Worm (Caenorhabditis elegans) whole organism, late embryonic: ENCODE data around the gene C27F2.10.
A peak's percentile ranks its signal among the peaks of the same experiment; 100 is the strongest.

Source experiments
- C08G9.2 ChIP-seq: sonication (generic microtip); optimal IDR thresholded peaks from 2 replicates; lab custom pipeline; 2016; ENCODE audit warnings: mild to moderate bottlenecking, missing genetic modification characterization, moderate library complexity, missing compliant biosample characterization
- C38D4.7 ChIP-seq: fragments of 200-800 bp; sonication (Bioruptor generic); optimal IDR thresholded peaks from 2 replicates; lab custom pipeline; 2018; ENCODE audit warnings: mild to moderate bottlenecking, missing genetic modification characterization, moderate library complexity, missing compliant biosample characterization
- K02D7.2 ChIP-seq: sonication (generic microtip); optimal IDR thresholded peaks from 2 replicates; lab custom pipeline; 2017; ENCODE audit warnings: mild to moderate bottlenecking, missing genetic modification characterization, missing compliant biosample characterization
- K09A11.1 ChIP-seq: sonication (generic microtip); optimal IDR thresholded peaks from 2 replicates; lab custom pipeline; 2017; ENCODE audit warnings: antibody characterized with exemption, mild to moderate bottlenecking, missing genetic modification characterization, missing compliant biosample characterization; ENCODE audit not compliant: insufficient read depth
- ahr-1 ChIP-seq: sonication (generic microtip); optimal IDR thresholded peaks from 2 replicates; lab custom pipeline; 2016; ENCODE audit warnings: missing genetic modification characterization, missing compliant biosample characterization
- ceh-14 ChIP-seq: sonication (generic microtip); optimal IDR thresholded peaks from 2 replicates; lab custom pipeline; 2016; ENCODE audit warnings: missing genotype, missing genetic modification characterization, missing compliant biosample characterization
- ceh-18 ChIP-seq: sonication (generic microtip); optimal IDR thresholded peaks from 2 replicates; lab custom pipeline; 2016; ENCODE audit warnings: missing genetic modification characterization, missing compliant biosample characterization
- ceh-2 ChIP-seq: sonication (generic microtip); optimal IDR thresholded peaks from 2 replicates; lab custom pipeline; 2016; ENCODE audit warnings: missing genotype, missing genetic modification characterization, missing compliant biosample characterization
- ceh-24 ChIP-seq: sonication (generic microtip); optimal IDR thresholded peaks from 2 replicates; lab custom pipeline; 2016; ENCODE audit warnings: mild to moderate bottlenecking, missing genetic modification characterization, missing compliant biosample characterization
- ceh-30 ChIP-seq: fragments of 150-350 bp; optimal IDR thresholded peaks from 2 replicates; lab custom pipeline; 2014; ENCODE audit warnings: missing biosample characterization, missing genetic modification characterization
- ceh-31 ChIP-seq: sonication (generic microtip); optimal IDR thresholded peaks from 2 replicates; lab custom pipeline; 2016; ENCODE audit warnings: missing genetic modification characterization, missing compliant biosample characterization
- ceh-45 ChIP-seq: fragments of 200-800 bp; sonication (Bioruptor generic); IDR thresholded peaks from 2 replicates; pipeline ENCODE4 v1.3.6; 2022; ENCODE audit warnings: missing genetic modification reagents, missing genetic modification characterization, missing compliant biosample characterization
- ceh-48 ChIP-seq: sonication (generic microtip); optimal IDR thresholded peaks from 2 replicates; lab custom pipeline; 2016; ENCODE audit warnings: missing genetic modification characterization, inconsistent platforms, missing compliant biosample characterization
- ceh-9 ChIP-seq: sonication (generic microtip); optimal IDR thresholded peaks from 2 replicates; lab custom pipeline; 2016; ENCODE audit warnings: mild to moderate bottlenecking, missing genetic modification characterization, inconsistent platforms, missing compliant biosample characterization
- dmd-4 ChIP-seq: sonication (generic microtip); optimal IDR thresholded peaks from 2 replicates; lab custom pipeline; 2016; ENCODE audit warnings: borderline replicate concordance, missing genetic modification characterization, missing compliant biosample characterization
- elt-2 ChIP-seq: sonication (generic microtip); optimal IDR thresholded peaks from 2 replicates; lab custom pipeline; 2016; ENCODE audit warnings: missing genetic modification reagents, missing genetic modification characterization, missing compliant biosample characterization
- elt-4 ChIP-seq: sonication (generic microtip); optimal IDR thresholded peaks from 2 replicates; lab custom pipeline; 2016; ENCODE audit warnings: missing genetic modification characterization, missing compliant biosample characterization
- ets-4 ChIP-seq: sonication (generic microtip); optimal IDR thresholded peaks from 2 replicates; lab custom pipeline; 2016; ENCODE audit warnings: missing genetic modification characterization, missing compliant biosample characterization
- fax-1 ChIP-seq: sonication (generic microtip); optimal IDR thresholded peaks from 2 replicates; lab custom pipeline; 2016; ENCODE audit warnings: missing genotype, missing genetic modification characterization, missing compliant biosample characterization
- fkh-6 ChIP-seq: sonication (generic microtip); optimal IDR thresholded peaks from 2 replicates; lab custom pipeline; 2016; ENCODE audit warnings: missing genetic modification characterization, missing compliant biosample characterization
- gmeb-2 ChIP-seq: sonication (generic microtip); optimal IDR thresholded peaks from 2 replicates; lab custom pipeline; 2016; ENCODE audit warnings: missing genetic modification characterization, inconsistent platforms, missing compliant biosample characterization
- hlh-13 ChIP-seq: fragments of 200-800 bp; sonication (Bioruptor generic); optimal IDR thresholded peaks from 2 replicates; lab custom pipeline; 2018; ENCODE audit warnings: mild to moderate bottlenecking, missing genetic modification characterization, missing compliant biosample characterization
- hlh-30 ChIP-seq: sonication (generic microtip); optimal IDR thresholded peaks from 2 replicates; lab custom pipeline; 2017; ENCODE audit warnings: antibody characterized with exemption, missing genetic modification characterization, missing compliant biosample characterization; ENCODE audit not compliant: insufficient read depth
- hlh-6 ChIP-seq: sonication (generic microtip); optimal IDR thresholded peaks from 2 replicates; lab custom pipeline; 2016; ENCODE audit warnings: missing genotype, missing genetic modification characterization, missing compliant biosample characterization
- hlh-8 ChIP-seq: sonication (generic microtip); optimal IDR thresholded peaks from 2 replicates; lab custom pipeline; 2016; ENCODE audit warnings: missing genotype, missing genetic modification characterization, missing compliant biosample characterization
- lin-11 ChIP-seq: fragments of 200-800 bp; sonication (Bioruptor generic); optimal IDR thresholded peaks from 2 replicates; lab custom pipeline; 2018; ENCODE audit warnings: mild to moderate bottlenecking, missing genetic modification characterization, missing compliant biosample characterization
- mec-3 ChIP-seq: sonication (generic microtip); optimal IDR thresholded peaks from 2 replicates; lab custom pipeline; 2016; ENCODE audit warnings: borderline replicate concordance, missing genetic modification characterization, missing compliant biosample characterization
- nfya-1 ChIP-seq: sonication (generic microtip); optimal IDR thresholded peaks from 2 replicates; lab custom pipeline; 2017; ENCODE audit warnings: missing genetic modification characterization, mild to moderate bottlenecking, missing compliant biosample characterization, antibody characterized with exemption, moderate library complexity
- nhr-232 ChIP-seq: sonication (generic microtip); optimal IDR thresholded peaks from 2 replicates; lab custom pipeline; 2016; ENCODE audit warnings: missing genetic modification characterization, missing compliant biosample characterization
- npax-4 ChIP-seq: sonication (generic microtip); optimal IDR thresholded peaks from 2 replicates; lab custom pipeline; 2016; ENCODE audit warnings: missing genetic modification characterization, missing compliant biosample characterization
- pat-9 ChIP-seq: fragments of 200-800 bp; sonication (Bioruptor generic); optimal IDR thresholded peaks from 2 replicates; lab custom pipeline; 2018; ENCODE audit warnings: mild to moderate bottlenecking, missing genetic modification characterization, moderate library complexity, missing compliant biosample characterization
- pros-1 ChIP-seq: fragments of 150-350 bp; optimal IDR thresholded peaks from 2 replicates; lab custom pipeline; 2014; ENCODE audit warnings: missing biosample characterization, missing genetic modification reagents, missing genetic modification characterization
- ref-2 ChIP-seq: sonication (generic microtip); optimal IDR thresholded peaks from 2 replicates; lab custom pipeline; 2016; ENCODE audit warnings: missing genetic modification characterization, missing compliant biosample characterization
- sdc-2 ChIP-seq: sonication (generic microtip); optimal IDR thresholded peaks from 2 replicates; lab custom pipeline; 2016; ENCODE audit warnings: missing genotype, missing genetic modification characterization, missing compliant biosample characterization
- sox-2 ChIP-seq: fragments of 200-800 bp; sonication (Bioruptor generic); IDR thresholded peaks from 2 replicates; pipeline ENCODE4 v1.3.6; 2022; ENCODE audit warnings: missing genetic modification reagents, missing genetic modification characterization, missing compliant biosample characterization
- sox-4 ChIP-seq: sonication (generic microtip); optimal IDR thresholded peaks from 2 replicates; lab custom pipeline; 2017; ENCODE audit warnings: mild to moderate bottlenecking, missing genetic modification characterization, inconsistent platforms, missing compliant biosample characterization
- syd-9 ChIP-seq: sonication (generic microtip); optimal IDR thresholded peaks from 2 replicates; lab custom pipeline; 2016; ENCODE audit warnings: mild to moderate bottlenecking, missing genetic modification characterization, moderate library complexity, missing compliant biosample characterization
- tbx-2 ChIP-seq: sonication (generic microtip); optimal IDR thresholded peaks from 2 replicates; lab custom pipeline; 2016; ENCODE audit warnings: missing genetic modification characterization, missing compliant biosample characterization
- tbx-7 ChIP-seq: sonication (generic microtip); optimal IDR thresholded peaks from 2 replicates; lab custom pipeline; 2016; ENCODE audit warnings: missing genotype, missing genetic modification characterization, missing compliant biosample characterization
- ttx-3 ChIP-seq: sonication (generic microtip); optimal IDR thresholded peaks from 2 replicates; lab custom pipeline; 2016; ENCODE audit warnings: missing genetic modification reagents, missing genetic modification characterization, missing compliant biosample characterization
- unc-3 ChIP-seq, 2 experiments: fragments of 200-800 bp in 1 of 2; sonication (Bioruptor generic) in 1 of 2; sonication (generic microtip) in 1 of 2; conservative IDR thresholded peaks in 1 of 2; optimal IDR thresholded peaks in 1 of 2; 2 replicates each; pipeline versions ENCODE4 v1.3.6 to Lab custom; 2016 to 2022; ENCODE audit warnings: missing compliant biosample characterization in 2 of 2, missing genetic modification characterization in 2 of 2, missing genetic modification reagents in 1 of 2
- unc-42 ChIP-seq: sonication (generic microtip); optimal IDR thresholded peaks from 2 replicates; lab custom pipeline; 2016; ENCODE audit warnings: missing genotype, missing genetic modification characterization, missing compliant biosample characterization
- unc-86 ChIP-seq: sonication (generic microtip); optimal IDR thresholded peaks from 2 replicates; lab custom pipeline; 2016; ENCODE audit warnings: missing genetic modification characterization, missing compliant biosample characterization
- ztf-16 ChIP-seq: sonication (generic microtip); optimal IDR thresholded peaks from 2 replicates; lab custom pipeline; 2017; ENCODE audit warnings: missing genetic modification characterization, missing compliant biosample characterization

C27F2.10 gene

DNA sequence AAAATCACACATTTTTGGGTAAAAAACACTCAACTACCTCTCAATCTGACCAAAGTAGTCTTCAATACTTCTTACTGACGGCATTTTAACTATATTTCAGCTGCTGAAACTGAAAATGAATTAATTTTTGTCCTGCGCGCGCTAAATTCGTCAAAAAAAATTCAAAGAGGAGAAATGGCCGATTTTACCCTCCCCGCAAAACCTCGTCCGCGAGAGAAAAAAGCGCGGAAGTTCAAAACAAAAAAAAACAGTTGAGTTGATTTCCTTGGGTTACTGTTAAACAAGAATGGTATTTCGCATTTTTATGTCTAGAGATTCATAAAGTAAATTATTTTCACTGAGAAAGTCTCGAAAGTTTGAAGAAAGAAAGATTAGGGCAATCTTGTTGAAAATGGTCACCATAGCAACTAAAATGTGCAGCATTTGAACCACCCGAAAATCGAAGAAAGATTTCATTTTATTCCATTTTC lies at the start of gene C27F2.10, which contains the start of gene wdr-60:
Gene C27F2.10 (minus strand): TSS at position 109 of the 470 bp plus-strand sequence.
Gene wdr-60 (plus strand): TSS at position 420 of the 470 bp plus-strand sequence.
- peak; percentile 58 for TF ChIP-seq ceh-2 (tag; lab: Kevin White, UChicago)
- peak; percentile 18 for TF ChIP-seq ref-2
- TF ChIP-seq npax-4 (tag; lab: Kevin White, UChicago), result no peak
- peak; percentile 21 for TF ChIP-seq mec-3 (tag; lab: Kevin White, UChicago)
- peak; percentile 83 for TF ChIP-seq C08G9.2 (tag; lab: Kevin White, UChicago)
- TF ChIP-seq tbx-7, result peak; percentile 63
- TF ChIP-seq ceh-45 (GFP tag; lab: Robert Waterston, UW), result no peak
- peak; percentile 94 for TF ChIP-seq ets-4 (tag; lab: Kevin White, UChicago)
- TF ChIP-seq ceh-31 (tag; lab: Kevin White, UChicago), result peak; percentile 68
- peak; percentile 59 for TF ChIP-seq tbx-2 (tag; lab: Kevin White, UChicago)
- TF ChIP-seq fax-1, result no peak

DNA sequence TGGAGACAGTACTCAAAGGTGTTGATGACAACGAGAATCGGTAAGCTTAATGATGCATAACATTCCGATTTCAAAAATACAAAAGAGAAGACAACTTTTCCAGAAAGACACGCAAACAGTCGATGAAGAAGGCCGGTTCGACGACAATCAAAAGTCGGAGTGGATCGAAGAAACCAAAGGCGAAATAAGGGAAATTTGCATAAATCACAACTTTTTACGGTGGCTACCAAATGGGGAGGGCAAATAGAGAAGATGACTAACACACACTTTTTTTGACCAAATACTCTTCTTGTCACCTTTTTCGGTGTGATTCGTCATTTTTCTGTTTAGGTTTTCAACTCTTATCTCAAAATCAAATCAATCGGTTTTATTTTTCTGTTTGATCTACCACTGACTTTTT lies 49.5 kb upstream of the C27F2.10 start, which contains the start of gene C45G9.6:
Gene C45G9.6 (plus strand): TSS at position 301 of the 400 bp plus-strand sequence.
- TF ChIP-seq ceh-30 (tag; lab: Kevin White, UChicago) (no peak), ceh-48 (no peak), sdc-2 (tag; lab: Kevin White, UChicago) (no peak)

ce11 chrIII:5031375-5031836 lies 44.7 kb upstream of the C27F2.10 start:
- TF ChIP-seq ceh-31 (tag; lab: Kevin White, UChicago) (peak; percentile 81), elt-4 (peak; percentile 76), fkh-6 (tag; lab: Kevin White, UChicago) (peak; percentile 88), hlh-13 (peak; percentile 78), K09A11.1 (peak; percentile 39), elt-2 (tag; lab: Kevin White, UChicago) (peak; percentile 95), lin-11 (tag; lab: Kevin White, UChicago) (peak; percentile 77), hlh-6 (tag; lab: Kevin White, UChicago) (peak; percentile 91), ceh-18 (tag; lab: Kevin White, UChicago) (peak; percentile 92), nfya-1 (tag; lab: Kevin White, UChicago) (peak; percentile 72), mec-3 (tag; lab: Kevin White, UChicago) (peak; percentile 51), ahr-1 (tag; lab: Kevin White, UChicago) (peak; percentile 11), ceh-9 (tag; lab: Kevin White, UChicago) (peak; percentile 39), ttx-3 (tag; lab: Kevin White, UChicago) (peak; percentile 81), tbx-7 (peak; percentile 55), fax-1 (peak; percentile 81), K02D7.2 (tag; lab: Kevin White, UChicago) (peak; percentile 86), gmeb-2 (peak; percentile 67), npax-4 (tag; lab: Kevin White, UChicago) (peak; percentile 57), dmd-4 (peak; percentile 92), unc-42 (tag; lab: Kevin White, UChicago) (peak; percentile 69), pros-1 (tag; lab: Kevin White, UChicago) (peak; percentile 24), nhr-232 (tag; lab: Kevin White, UChicago) (peak; percentile 81), ceh-24 (tag; lab: Kevin White, UChicago) (peak; percentile 87), sox-2 (GFP tag; lab: Robert Waterston, UW) (peak; percentile 65), ceh-2 (tag; lab: Kevin White, UChicago) (peak; percentile 72), C38D4.7 (GFP tag; lab: Kevin White, UChicago) (peak; percentile 78), ets-4 (tag; lab: Kevin White, UChicago) (peak; percentile 97), sox-4 (tag; lab: Kevin White, UChicago) (peak; percentile 75), ceh-45 (GFP tag; lab: Robert Waterston, UW) (peak; percentile 87), ceh-14 (peak; percentile 83), sdc-2 (tag; lab: Kevin White, UChicago) (peak; percentile 82), pat-9 (tag; lab: Kevin White, UChicago) (peak; percentile 81), ztf-16 (tag; lab: Kevin White, UChicago) (peak; percentile 86), hlh-8 (tag; lab: Kevin White, UChicago) (peak; percentile 52), unc-86 (tag; lab: Kevin White, UChicago) (peak; percentile 75), syd-9 (peak; percentile 87), hlh-30 (tag; lab: Kevin White, UChicago) (peak; percentile 47), ceh-48 (peak; percentile 67), unc-3 (GFP tag; conservative IDR thresholded peaks at IDR 0.05; lab: Robert Waterston, UW) (peak; percentile 67), unc-3 (tag; optimal IDR thresholded peaks at IDR 0.05; lab: Kevin White, UChicago) (peak; percentile 91)
